Fruit fly (Drosophila melanogaster) whole organism, wandering third instar larva: ENCODE measurements around the gene tup.
A peak's percentile ranks its signal among the peaks of the same experiment; 100 is the strongest.

Source experiments
- Dif ChIP-seq: fragments of 200-275, 200-300 bp; sonication (Bioruptor generic); optimal IDR thresholded peaks from 2 replicates; lab custom pipeline; 2018; ENCODE audit warnings: missing biosample characterization, missing genetic modification characterization; ENCODE audit not compliant: partially characterized antibody
- HLH106 ChIP-seq: fragments of 200-800 bp; optimal IDR thresholded peaks from 3 replicates; lab custom pipeline; 2019; ENCODE audit warnings: missing biosample characterization, mild to moderate bottlenecking, missing genetic modification characterization, moderate library complexity
- Hr83 ChIP-seq: fragments of 200-300 bp; sonication (Bioruptor generic); optimal IDR thresholded peaks from 2 replicates; lab custom pipeline; 2016; ENCODE audit warnings: missing biosample characterization, mild to moderate bottlenecking, missing genetic modification characterization, moderate library complexity; ENCODE audit not compliant: poor library complexity, severe bottlenecking
- OdsH ChIP-seq: fragments of 200-800 bp; sonication (Bioruptor generic); optimal IDR thresholded peaks from 2 replicates; lab custom pipeline; 2016; ENCODE audit warnings: missing biosample characterization, mild to moderate bottlenecking, missing genetic modification characterization
- Rel ChIP-seq, 2 experiments: fragments of 200-800 bp; sonication (Bioruptor generic) in 1 of 2; optimal IDR thresholded peaks; 2 replicates in 1 of 2; 3 replicates in 1 of 2; lab custom pipeline; 2016 to 2019; ENCODE audit warnings: mild to moderate bottlenecking in 2 of 2, missing biosample characterization in 2 of 2, missing genetic modification characterization in 2 of 2, moderate library complexity in 1 of 2
- Sp1 ChIP-seq: fragments of 200-800 bp; sonication (Bioruptor generic); optimal IDR thresholded peaks from 3 replicates; lab custom pipeline; 2019; ENCODE audit warnings: missing biosample characterization, mild to moderate bottlenecking, missing genetic modification characterization, moderate library complexity
- br ChIP-seq: fragments of 200-800 bp; sonication (Bioruptor generic); optimal IDR thresholded peaks from 2 replicates; lab custom pipeline; 2016; ENCODE audit warnings: missing biosample characterization, missing genetic modification characterization
- dsf ChIP-seq: sonication (Bioruptor generic); optimal IDR thresholded peaks from 2 replicates; lab custom pipeline; 2016; ENCODE audit warnings: missing biosample characterization, missing genetic modification characterization, borderline replicate concordance
- foxo ChIP-seq, 2 experiments: fragments of 200-800 bp; sonication (Bioruptor generic); optimal IDR thresholded peaks; 2 replicates in 1 of 2; 3 replicates in 1 of 2; lab custom pipeline; 2016 to 2017; ENCODE audit warnings: missing biosample characterization in 2 of 2, missing genetic modification characterization in 2 of 2
- fru ChIP-seq: fragments of 200-800 bp; sonication (Bioruptor generic); optimal IDR thresholded peaks from 3 replicates; lab custom pipeline; 2016; ENCODE audit warnings: missing biosample characterization, mild to moderate bottlenecking, missing genetic modification characterization
- jim ChIP-seq: fragments of 175-275, 200-325 bp; sonication (Bioruptor generic); optimal IDR thresholded peaks from 2 replicates; lab custom pipeline; 2016; ENCODE audit warnings: missing biosample characterization, mild to moderate bottlenecking, missing genetic modification characterization
- lola ChIP-seq: fragments of >200 bp; optimal IDR thresholded peaks from 2 replicates; lab custom pipeline; 2017; ENCODE audit warnings: missing biosample characterization, missing genetic modification characterization
- pan ChIP-seq: fragments of >200 bp; optimal IDR thresholded peaks from 2 replicates; lab custom pipeline; 2017
- psq ChIP-seq: fragments of 200-800 bp; sonication (Bioruptor generic); optimal IDR thresholded peaks from 3 replicates; lab custom pipeline; 2017; ENCODE audit warnings: missing biosample characterization, mild to moderate bottlenecking, missing genetic modification characterization, moderate library complexity

tup gene

DNA sequence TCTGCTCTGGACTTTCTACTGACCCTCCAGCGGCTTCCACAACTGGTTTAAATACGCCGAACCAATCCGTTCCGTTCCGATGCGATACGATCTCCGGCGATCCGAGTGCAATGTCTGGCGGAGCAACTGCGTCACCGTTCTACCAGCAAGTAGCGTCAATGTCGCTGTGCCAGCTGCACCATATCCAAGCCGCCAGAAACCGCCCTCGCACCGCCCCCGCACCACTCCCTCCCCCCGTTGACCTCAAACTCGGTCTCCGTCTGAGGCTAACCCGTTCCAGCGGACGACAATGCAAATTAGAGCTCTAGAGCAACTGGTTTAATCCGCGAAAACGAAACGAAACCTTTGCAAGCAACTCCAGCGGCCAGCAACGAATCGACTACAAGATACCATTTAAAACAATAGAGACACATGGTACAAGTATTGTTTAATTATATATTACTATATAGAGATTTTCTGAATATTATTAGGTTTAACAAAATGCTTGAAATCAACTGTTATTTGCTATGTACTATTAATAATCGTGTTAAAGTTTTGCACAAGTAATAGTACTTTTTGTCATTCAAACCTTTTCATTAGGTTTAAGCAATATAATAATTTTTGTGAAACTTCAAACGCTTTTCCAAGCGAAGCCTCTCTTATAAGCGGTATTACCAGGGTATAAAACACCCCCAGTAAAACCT is 70.0 kb downstream of the tup start, which contains the start of the genes CG10570 and CG42502:
Gene CG10570 (minus strand): TSS at position 293 of the 683 bp plus-strand sequence.
Gene CG42502 (minus strand): TSS at position 293 of the 683 bp plus-strand sequence.
- TF ChIP-seq foxo (GFP tag; optimal IDR thresholded peaks at IDR 0.05; lab: Kevin White, UChicago) = no peak
- TF ChIP-seq Hr83 = no peak
- TF ChIP-seq OdsH (GFP tag; lab: Kevin White, UChicago) = no peak
- TF ChIP-seq lola (GFP tag; lab: Kevin White, UChicago) = no peak
- TF ChIP-seq jim (GFP tag; lab: Kevin White, UChicago) = no peak
- peak; percentile 34 for TF ChIP-seq pan (lab: Kevin White, UChicago)
- TF ChIP-seq fru (GFP tag; lab: Kevin White, UChicago) = no peak
- no peak for TF ChIP-seq psq
- no peak for TF ChIP-seq br (GFP tag; lab: Kevin White, UChicago)
- no peak for TF ChIP-seq dsf (GFP tag; lab: Kevin White, UChicago)
- TF ChIP-seq Sp1 = peak; percentile 27
- TF ChIP-seq Rel (GFP tag; optimal IDR thresholded peaks at IDR 0.05; lab: Kevin White, UChicago) = no peak
- TF ChIP-seq Rel (tag; optimal IDR thresholded peaks at IDR 0.05; lab: Kevin White, UChicago) = no peak
- TF ChIP-seq Dif (GFP tag; lab: Kevin White, UChicago) = peak; percentile 2
- TF ChIP-seq HLH106 (tag; lab: Kevin White, UChicago) = peak; percentile 41
- TF ChIP-seq, all 38 proteins: peak for 4
